Worm (Caenorhabditis elegans) whole organism, dauer: ENCODE data around the gene T15B7.15.

Source experiments
- unc-62 ChIP-seq: sonication (generic microtip); optimal IDR thresholded peaks from 2 replicates; lab custom pipeline; 2017; ENCODE audit warnings: missing biosample characterization, missing genetic modification reagents, missing genetic modification characterization

Gene T15B7.15

DNA sequence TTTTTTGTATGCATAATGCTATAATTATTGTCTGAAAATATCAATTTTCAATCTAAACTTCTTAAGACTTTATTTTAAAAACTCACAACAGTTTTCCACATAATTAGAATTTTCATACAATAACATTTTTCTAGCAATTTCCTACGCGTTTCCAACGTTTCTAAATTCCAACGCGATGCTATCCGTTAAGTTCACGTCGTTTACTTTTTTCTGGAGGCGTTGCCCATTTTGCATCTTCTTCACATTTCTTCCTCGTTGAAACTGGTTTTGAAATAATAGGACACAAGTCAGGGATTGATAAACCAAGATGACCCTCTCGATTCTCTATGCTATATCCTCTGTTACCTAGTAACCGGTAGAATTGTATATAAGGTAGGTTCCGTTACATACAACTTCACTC, 3.2 kb downstream of the T15B7.15 start, which contains the start of the genes T15B7.14 and col-143:
Gene T15B7.14 (minus strand): TSS at position 101 of the 400 bp plus-strand sequence.
Gene col-143 (plus strand): TSS at position 394 of the 400 bp plus-strand sequence.
- no peak for TF ChIP-seq unc-62 (GFP tag; lab: Kevin White, UChicago)

DNA sequence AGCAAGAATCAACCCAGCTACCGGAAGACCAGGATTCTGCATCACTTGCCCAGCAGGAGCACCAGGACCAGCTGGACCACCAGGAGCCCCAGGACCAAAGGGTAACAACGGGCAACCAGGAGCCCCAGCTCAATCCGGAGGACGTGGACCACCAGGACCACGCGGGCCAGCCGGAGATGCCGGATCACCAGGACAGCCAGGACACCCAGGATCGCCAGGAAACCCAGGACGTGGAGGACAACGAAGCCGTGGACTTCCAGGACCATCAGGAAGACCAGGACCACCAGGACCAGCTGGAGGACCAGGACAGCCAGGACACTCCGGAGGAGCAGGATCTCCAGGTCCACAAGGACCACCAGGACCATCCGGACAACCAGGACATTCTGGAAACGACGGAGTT, 6.9 kb downstream of the T15B7.15 start:
- TF ChIP-seq unc-62 (GFP tag; lab: Kevin White, UChicago): no peak

DNA sequence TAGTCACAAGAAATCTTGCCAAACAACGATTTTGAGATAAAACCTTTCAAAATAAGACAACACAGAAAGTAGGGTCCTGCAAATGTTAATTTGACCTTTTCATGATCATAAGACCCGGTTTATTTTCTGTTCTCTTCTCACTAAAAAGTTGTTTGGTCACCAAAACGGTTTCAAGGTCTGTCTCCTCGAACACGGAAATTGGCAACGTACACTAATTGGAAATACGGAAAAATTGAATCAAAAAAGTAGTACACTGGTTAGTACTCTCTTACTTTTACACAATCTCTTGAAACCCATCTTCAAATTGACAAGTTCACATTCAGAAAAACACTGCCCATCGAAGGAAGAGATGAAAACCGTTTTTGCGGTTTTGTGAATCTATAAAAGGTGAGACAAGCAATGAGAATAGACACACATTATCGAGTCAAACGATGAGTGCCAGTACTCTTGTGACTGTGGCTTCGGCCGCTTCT, 7.7 kb downstream of the T15B7.15 start, which contains the start of gene col-142:
Gene col-142 (plus strand): TSS at position 423 of the 473 bp plus-strand sequence.
- TF ChIP-seq unc-62 (GFP tag; lab: Kevin White, UChicago): no peak

DNA sequence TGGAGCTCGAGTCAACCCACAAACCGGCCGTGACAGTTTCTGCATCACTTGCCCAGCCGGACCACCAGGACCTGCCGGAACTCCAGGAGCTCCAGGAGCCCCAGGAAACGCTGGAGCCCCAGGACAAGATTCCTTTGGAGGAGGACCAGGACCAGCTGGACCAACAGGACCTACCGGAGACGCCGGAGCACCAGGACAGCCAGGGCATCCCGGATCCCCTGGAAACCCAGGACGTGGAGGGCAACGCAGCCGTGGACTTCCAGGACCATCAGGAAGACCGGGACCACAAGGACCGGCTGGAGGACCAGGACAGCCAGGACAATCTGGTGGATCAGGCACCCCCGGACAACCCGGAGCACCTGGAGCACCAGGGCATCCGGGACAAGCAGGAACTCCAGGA, 8.4 kb downstream of the T15B7.15 start:
- TF ChIP-seq unc-62 (GFP tag; lab: Kevin White, UChicago): no peak

DNA sequence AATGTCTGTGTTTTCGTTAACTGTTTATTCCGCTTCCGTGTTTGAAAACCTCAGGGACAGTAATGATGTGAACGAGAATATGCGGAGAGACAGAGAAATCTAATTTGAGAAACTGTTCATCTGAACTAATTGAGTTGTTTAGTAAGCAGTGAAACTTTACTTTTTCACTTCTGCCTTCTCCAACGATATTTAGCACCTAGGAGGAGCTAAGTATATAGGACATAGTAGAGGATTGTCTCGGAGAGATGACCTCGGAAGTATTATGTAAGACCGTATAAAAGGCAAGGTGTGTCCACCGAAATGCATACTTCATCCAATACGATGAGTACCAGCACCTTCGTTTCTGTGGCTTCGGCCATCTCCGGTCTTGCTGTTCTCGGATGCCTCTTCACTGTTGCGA, 9.1 kb downstream of the T15B7.15 start, which contains the start of gene col-141:
Gene col-141 (plus strand): TSS at position 301 of the 400 bp plus-strand sequence.
- no peak for TF ChIP-seq unc-62 (GFP tag; lab: Kevin White, UChicago)

DNA sequence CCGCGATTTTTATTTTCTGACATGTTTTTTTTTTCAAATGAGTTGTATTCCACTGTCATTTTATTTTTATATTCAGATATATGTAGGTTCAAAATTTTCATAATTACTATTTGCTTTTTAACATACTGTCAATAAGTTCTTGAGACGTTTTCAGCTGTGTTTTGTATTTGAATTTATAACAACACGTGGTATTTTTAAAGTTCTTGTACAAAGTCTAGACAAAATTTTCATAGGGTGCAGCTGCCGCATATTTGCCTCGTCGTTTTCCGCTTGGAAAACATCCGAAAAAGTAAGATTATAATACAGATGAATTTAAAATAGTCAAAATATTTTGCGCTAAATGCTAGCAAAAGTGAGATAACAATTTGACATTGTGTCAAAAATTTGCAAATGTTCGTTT, 9.7 kb downstream of the T15B7.15 start, which contains the start of gene dmsr-15:
Gene dmsr-15 (minus strand): TSS at position 101 of the 400 bp plus-strand sequence.
- TF ChIP-seq unc-62 (GFP tag; lab: Kevin White, UChicago): no peak

DNA sequence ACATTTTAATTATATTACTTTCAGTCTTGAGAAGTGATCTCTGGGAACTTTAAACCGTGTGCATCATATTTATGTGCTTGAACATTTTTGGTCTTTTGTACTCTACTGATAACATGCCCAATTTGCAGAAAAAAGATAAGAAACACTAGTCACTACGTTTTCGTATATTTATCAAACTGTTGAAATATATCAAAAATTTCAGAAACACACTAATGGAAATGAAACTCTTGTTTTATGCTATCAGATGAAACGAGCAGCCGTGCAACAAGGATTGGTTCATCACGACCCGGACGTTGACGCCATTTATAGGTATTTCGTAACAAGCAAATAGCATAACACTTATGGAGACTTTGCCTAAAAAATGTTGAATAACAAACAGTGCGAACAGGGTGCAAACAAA, 15.0 kb downstream of the T15B7.15 start:
- TF ChIP-seq unc-62 (GFP tag; lab: Kevin White, UChicago): no peak

DNA sequence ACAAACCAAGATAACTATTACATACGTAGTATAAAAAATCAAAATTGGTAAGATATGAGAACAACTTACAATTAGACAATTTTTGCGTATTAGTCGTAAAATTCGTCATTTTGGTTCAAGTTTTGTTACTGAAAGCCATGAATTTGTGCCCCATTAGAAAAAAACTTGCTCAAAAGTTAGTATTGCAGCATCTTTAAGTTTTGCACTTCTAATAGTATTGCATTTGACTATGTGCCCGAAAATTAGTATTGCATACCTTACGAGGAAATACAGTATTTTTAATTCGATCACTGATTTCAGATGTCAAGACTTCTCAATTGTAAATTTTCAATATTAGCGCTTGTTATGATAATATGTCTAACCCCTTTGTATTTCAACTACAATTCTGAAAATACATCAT, 17.0 kb downstream of the T15B7.15 start, which contains the start of gene T15B7.8:
Gene T15B7.8 (plus strand): TSS at position 301 of the 400 bp plus-strand sequence.
- TF ChIP-seq unc-62 (GFP tag; lab: Kevin White, UChicago): no peak

DNA sequence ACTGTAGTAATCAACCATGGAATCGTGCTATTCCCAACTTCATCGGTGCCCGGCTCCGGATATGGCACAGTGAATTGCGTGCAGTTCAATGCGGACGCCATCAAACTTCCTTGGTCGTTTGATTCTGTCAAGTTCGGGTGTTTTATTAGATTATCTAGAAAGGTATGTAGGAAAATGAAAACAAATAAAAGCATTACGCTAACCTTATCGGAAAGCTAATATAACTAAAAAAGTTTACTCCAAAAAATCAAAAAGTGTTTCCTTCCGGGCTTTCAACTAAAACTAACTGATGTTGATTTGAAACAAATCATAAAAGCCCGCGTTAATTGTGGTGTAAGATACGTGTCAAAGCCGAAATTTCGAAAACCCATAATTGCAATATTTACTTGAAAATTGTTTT, 18.7 kb downstream of the T15B7.15 start, which contains the start of gene dmsr-13:
Gene dmsr-13 (minus strand): TSS at position 101 of the 400 bp plus-strand sequence.
- no peak for TF ChIP-seq unc-62 (GFP tag; lab: Kevin White, UChicago)

DNA sequence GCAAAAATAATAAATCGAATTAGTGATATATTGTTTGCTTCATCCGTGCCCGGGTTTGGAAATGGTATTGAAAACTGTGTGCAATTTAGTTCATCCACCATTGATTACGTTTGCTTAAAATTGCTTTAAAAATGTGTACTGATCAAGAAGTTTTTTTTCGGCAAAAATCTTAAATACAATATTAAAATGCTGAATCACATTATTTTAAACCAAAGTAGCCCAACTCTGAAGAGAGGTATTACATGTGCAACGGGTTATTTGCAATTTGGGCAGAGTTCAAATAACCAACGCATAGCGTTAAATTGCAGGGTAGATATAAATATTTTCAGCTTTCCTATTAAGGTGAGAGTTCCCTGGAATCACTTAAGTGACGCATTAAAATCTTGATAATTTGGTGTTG, 21.3 kb downstream of the T15B7.15 start, which contains the start of gene dmsr-14:
Gene dmsr-14 (minus strand): TSS at position 101 of the 400 bp plus-strand sequence.
- TF ChIP-seq unc-62 (GFP tag; lab: Kevin White, UChicago): no peak

DNA sequence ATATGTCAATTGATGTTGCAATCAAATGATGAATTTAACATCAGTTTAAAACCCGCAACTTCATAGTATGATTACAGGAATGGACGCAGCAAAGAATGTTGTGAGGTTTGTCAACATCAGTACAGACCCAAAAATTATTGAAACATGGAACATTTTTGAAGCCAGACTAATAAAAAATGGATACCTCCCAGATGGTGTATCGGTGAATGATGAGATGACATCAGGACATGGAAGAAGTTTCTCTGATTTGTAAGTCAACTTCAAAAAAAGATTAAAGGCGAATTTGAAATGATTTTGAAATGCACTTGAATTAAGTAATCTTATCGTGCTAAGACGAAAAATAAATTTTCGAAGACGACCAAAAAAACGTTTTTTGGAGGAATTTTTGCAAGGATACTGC, 24.6 kb downstream of the T15B7.15 start:
- TF ChIP-seq unc-62 (GFP tag; lab: Kevin White, UChicago): no peak

DNA sequence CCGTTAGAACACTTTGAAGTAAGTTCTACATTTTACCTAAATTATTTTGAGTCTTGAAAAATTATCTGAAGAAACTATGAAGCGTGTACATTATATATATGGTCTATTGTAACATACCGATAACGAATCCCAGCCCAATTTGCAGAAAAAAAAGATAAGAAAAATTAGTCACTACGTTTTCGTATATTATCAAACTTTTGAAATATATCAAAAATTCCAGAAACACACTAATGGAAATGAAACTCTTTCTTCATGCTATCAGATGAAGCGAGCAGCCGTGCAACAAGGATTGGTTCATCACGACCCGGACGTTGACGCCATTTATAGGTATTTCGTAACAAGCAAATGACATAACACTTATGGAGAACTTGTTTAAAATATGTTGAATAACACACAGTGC, 26.6 kb downstream of the T15B7.15 start:
- no peak for TF ChIP-seq unc-62 (GFP tag; lab: Kevin White, UChicago)

DNA sequence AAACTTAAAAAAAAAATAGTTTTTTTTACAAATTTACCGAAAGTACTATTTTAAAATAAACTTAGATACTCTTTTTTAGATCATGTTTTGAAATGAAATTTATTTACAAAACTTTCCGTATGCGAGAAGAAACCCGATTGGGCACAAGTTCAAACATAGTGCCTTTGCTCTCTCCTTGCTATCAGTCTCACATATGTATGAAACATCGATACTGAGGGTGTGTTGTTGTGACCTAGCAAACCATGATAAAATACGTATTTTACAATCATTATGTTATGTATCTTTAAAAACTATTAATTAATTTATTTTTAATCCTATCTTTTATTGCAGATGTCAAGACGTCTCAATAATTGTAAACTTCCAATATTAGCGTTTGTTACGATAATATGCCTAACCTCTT, 28.4 kb downstream of the T15B7.15 start:
- TF ChIP-seq unc-62 (GFP tag; lab: Kevin White, UChicago): no peak

DNA sequence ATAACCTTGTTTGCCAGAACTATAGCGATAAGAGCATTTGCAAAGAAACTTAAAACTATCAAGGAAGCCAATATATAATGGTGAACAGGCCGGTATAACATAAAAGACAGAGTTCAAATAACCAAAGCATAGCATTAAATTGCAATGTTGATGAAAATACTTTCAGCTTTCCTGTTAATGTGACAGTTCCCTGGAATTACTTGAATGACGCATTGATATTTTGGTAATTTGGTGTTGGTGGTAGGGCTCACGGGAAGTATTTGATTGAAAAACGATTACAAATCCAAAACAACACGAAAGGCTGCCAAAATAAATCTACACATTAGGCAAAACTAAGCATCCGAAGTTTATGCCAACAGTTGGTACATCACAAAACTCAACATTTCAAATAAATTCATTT, 29.5 kb downstream of the T15B7.15 start, which contains the start of gene dmsr-16:
Gene dmsr-16 (minus strand): TSS at position 101 of the 400 bp plus-strand sequence.
- TF ChIP-seq unc-62 (GFP tag; lab: Kevin White, UChicago): no peak

DNA sequence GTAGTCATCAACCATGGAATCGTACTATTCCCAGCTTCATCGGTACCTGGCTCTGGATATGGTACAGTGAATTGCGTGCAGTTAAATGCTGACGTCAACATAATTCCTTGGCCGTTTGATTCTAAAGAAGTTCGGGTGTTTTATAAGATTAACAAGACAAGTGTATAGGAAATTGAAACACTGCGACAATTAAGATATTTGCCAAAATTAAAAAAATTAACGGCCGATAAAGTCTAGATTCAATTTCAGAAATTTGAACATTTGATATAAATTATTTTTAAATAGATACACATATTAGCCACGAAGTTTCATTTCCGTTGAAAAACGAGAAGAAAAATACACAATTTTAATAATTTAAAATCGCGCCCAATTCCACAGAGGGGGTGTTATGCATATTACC, 32.1 kb downstream of the T15B7.15 start, which contains the start of gene dmsr-12:
Gene dmsr-12 (minus strand): TSS at position 101 of the 400 bp plus-strand sequence.
- no peak for TF ChIP-seq unc-62 (GFP tag; lab: Kevin White, UChicago)

DNA sequence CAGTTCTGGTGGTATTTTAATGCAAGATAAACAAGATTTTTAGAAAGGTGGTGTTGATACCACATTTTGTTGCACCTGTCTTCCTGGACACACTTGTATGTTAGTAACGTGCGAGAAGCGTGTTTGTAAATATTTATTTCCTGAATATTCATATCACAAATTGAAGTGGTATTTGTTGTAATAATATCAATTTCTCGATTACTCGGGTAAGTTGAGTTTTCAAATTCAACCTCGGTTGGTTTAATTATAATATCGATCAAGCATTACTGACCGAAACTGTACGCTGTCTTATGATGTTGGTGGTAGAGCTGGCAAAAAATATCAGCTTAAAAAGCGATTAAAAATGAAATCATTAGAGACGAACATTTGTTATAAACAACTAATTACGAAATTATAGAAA, 34.5 kb downstream of the T15B7.15 start, which contains the start of gene dmsr-11:
Gene dmsr-11 (minus strand): TSS at position 101 of the 400 bp plus-strand sequence.
- TF ChIP-seq unc-62 (GFP tag; lab: Kevin White, UChicago): no peak

DNA sequence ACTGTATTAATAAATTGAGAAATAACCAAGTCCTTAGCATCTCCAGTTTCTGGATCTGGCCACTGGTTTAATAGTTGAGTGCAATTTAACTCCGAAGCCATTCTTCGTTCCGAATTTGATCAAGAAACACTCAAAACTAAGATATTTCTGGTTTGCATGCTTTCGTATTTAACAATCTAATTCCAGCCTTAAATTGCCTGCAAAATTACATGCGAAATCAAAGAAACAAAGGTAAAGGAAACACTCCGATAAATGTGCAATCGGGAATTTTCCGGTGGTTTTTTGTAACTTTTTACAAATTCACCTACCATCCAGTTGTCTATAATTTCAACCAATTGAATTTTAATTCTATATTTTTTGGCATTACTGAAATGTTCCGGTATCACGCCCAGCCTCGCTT, 36.6 kb downstream of the T15B7.15 start, which contains the start of gene dmsr-10:
Gene dmsr-10 (minus strand): TSS at position 101 of the 400 bp plus-strand sequence.
- no peak for TF ChIP-seq unc-62 (GFP tag; lab: Kevin White, UChicago)
